Fruit fly (Drosophila melanogaster) whole organism, prepupa: Measurements from ENCODE around the gene CG15169.

Experiments
- Blimp-1 ChIP-seq: fragments of 200-800 bp; sonication (Bioruptor generic); optimal IDR thresholded peaks from 3 replicates; lab custom pipeline; 2017; ENCODE audit warnings: missing biosample characterization, missing genetic modification characterization, mild to moderate bottlenecking, moderate library complexity, missing genetic modification reagents
- CG10631 ChIP-seq: fragments of 200-800 bp; sonication (Bioruptor generic); optimal IDR thresholded peaks from 2 replicates; lab custom pipeline; 2016; ENCODE audit warnings: missing biosample characterization, missing genetic modification characterization
- CG10669 ChIP-seq: fragments of 200-800 bp; sonication (Bioruptor generic); optimal IDR thresholded peaks from 3 replicates; lab custom pipeline; 2018; ENCODE audit warnings: missing biosample characterization, mild to moderate bottlenecking, missing genetic modification characterization, moderate library complexity
- CG11294 ChIP-seq: fragments of 200-800 bp; sonication (Bioruptor generic); IDR thresholded peaks from 2 replicates; pipeline ENCODE4 v1.3.6; 2022; ENCODE audit warnings: missing biosample characterization, missing genetic modification characterization
- CG11762 ChIP-seq: fragments of 200-800 bp; sonication (Bioruptor generic); optimal IDR thresholded peaks from 3 replicates; lab custom pipeline; 2016; ENCODE audit warnings: missing biosample characterization, missing genetic modification characterization; ENCODE audit not compliant: insufficient read depth
- CG11902 ChIP-seq: fragments of 200-800 bp; sonication (Bioruptor generic); optimal IDR thresholded peaks from 3 replicates; lab custom pipeline; 2016; ENCODE audit warnings: missing biosample characterization, missing genetic modification characterization
- CG15336 ChIP-seq: fragments of 200-800 bp; sonication (Bioruptor generic); IDR thresholded peaks from 2 replicates; pipeline ENCODE4 v1.3.6; 2022; ENCODE audit warnings: missing biosample characterization, missing genetic modification characterization
- CG16779 ChIP-seq: fragments of 200-800 bp; sonication (Bioruptor generic); optimal IDR thresholded peaks from 3 replicates; lab custom pipeline; 2017; ENCODE audit warnings: missing biosample characterization, mild to moderate bottlenecking, missing genetic modification characterization
- CG3032 ChIP-seq: fragments of 200-800 bp; optimal IDR thresholded peaks from 2 replicates; lab custom pipeline; 2019; ENCODE audit warnings: missing biosample characterization, mild to moderate bottlenecking, missing genetic modification characterization, moderate library complexity
- CG34406 ChIP-seq: fragments of 200-800 bp; sonication (Bioruptor generic); optimal IDR thresholded peaks from 3 replicates; lab custom pipeline; 2016; ENCODE audit warnings: missing biosample characterization, missing genetic modification characterization
- CG6163 ChIP-seq: fragments of 200-800 bp; sonication (Bioruptor generic); IDR thresholded peaks from 3 replicates; pipeline ENCODE4 v1.3.6; 2022; ENCODE audit warnings: missing biosample characterization, missing genetic modification characterization
- CG6276 ChIP-seq: fragments of 200-800 bp; sonication (Bioruptor generic); optimal IDR thresholded peaks from 2 replicates; lab custom pipeline; 2017; ENCODE audit warnings: missing biosample characterization, mild to moderate bottlenecking, missing genetic modification characterization
- CG6792 ChIP-seq: fragments of 200-800 bp; sonication (Bioruptor generic); optimal IDR thresholded peaks from 3 replicates; lab custom pipeline; 2016; ENCODE audit warnings: missing biosample characterization, missing genetic modification characterization
- CG8319 ChIP-seq: fragments of 200-800 bp; sonication (Bioruptor generic); optimal IDR thresholded peaks from 3 replicates; lab custom pipeline; 2016; ENCODE audit warnings: missing biosample characterization, missing genetic modification characterization
- CG9139 ChIP-seq: fragments of 200-800 bp; sonication (Bioruptor generic); optimal IDR thresholded peaks from 3 replicates; lab custom pipeline; 2017; ENCODE audit warnings: missing biosample characterization, mild to moderate bottlenecking, missing genetic modification characterization
- Eip75B ChIP-seq: fragments of 200-800 bp; sonication (Bioruptor generic); optimal IDR thresholded peaks from 3 replicates; lab custom pipeline; 2016; ENCODE audit warnings: missing biosample characterization, missing genetic modification characterization
- Eip78C ChIP-seq: fragments of 200-800 bp; sonication (Bioruptor generic); peaks from one replicate; lab custom pipeline; 2016; ENCODE audit warnings: missing biosample characterization, missing genetic modification characterization
- Eip93F ChIP-seq: fragments of 200-800 bp; sonication (Bioruptor generic); optimal IDR thresholded peaks from 2 replicates; lab custom pipeline; 2016; ENCODE audit warnings: missing biosample characterization, mild to moderate bottlenecking, missing genetic modification characterization
- Ets21C ChIP-seq: fragments of 200-800 bp; sonication (Bioruptor generic); optimal IDR thresholded peaks from 3 replicates; lab custom pipeline; 2016; ENCODE audit warnings: missing biosample characterization, missing genetic modification characterization
- Ets96B ChIP-seq: fragments of 200-800 bp; optimal IDR thresholded peaks from 2 replicates; lab custom pipeline; 2019; ENCODE audit warnings: missing biosample characterization, mild to moderate bottlenecking, missing genetic modification characterization, moderate library complexity
- Hr38 ChIP-seq: sonication (Bioruptor generic); optimal IDR thresholded peaks from 2 replicates; lab custom pipeline; 2016; ENCODE audit warnings: missing biosample characterization, missing genetic modification characterization
- Hr4 ChIP-seq: fragments of 200-800 bp; sonication (Bioruptor generic); optimal IDR thresholded peaks from 3 replicates; lab custom pipeline; 2016; ENCODE audit warnings: missing biosample characterization, missing genetic modification characterization
- Lpt ChIP-seq: fragments of 200-800 bp; sonication (Bioruptor generic); optimal IDR thresholded peaks from 3 replicates; lab custom pipeline; 2016; ENCODE audit warnings: missing biosample characterization, missing genetic modification characterization
- Met ChIP-seq: fragments of 200-800 bp; sonication (Bioruptor generic); optimal IDR thresholded peaks from 3 replicates; lab custom pipeline; 2016; ENCODE audit warnings: missing biosample characterization, missing genetic modification characterization
- OdsH ChIP-seq: fragments of 200-800 bp; sonication (Bioruptor generic); optimal IDR thresholded peaks from 3 replicates; lab custom pipeline; 2016; ENCODE audit warnings: missing biosample characterization, missing genetic modification characterization
- Sox14 ChIP-seq: fragments of 200-800 bp; sonication (Bioruptor generic); optimal IDR thresholded peaks from 3 replicates; lab custom pipeline; 2016; ENCODE audit warnings: missing biosample characterization, missing genetic modification characterization
- Sox15 ChIP-seq: fragments of 200-800 bp; sonication (Bioruptor generic); optimal IDR thresholded peaks from 3 replicates; lab custom pipeline; 2016; ENCODE audit warnings: missing biosample characterization, missing genetic modification characterization
- achi ChIP-seq: fragments of 200-800 bp; sonication (Bioruptor generic); optimal IDR thresholded peaks from 3 replicates; lab custom pipeline; 2016; ENCODE audit warnings: missing biosample characterization, missing genetic modification characterization
- acj6 ChIP-seq: fragments of 200-800 bp; sonication (Bioruptor generic); optimal IDR thresholded peaks from 3 replicates; lab custom pipeline; 2016; ENCODE audit warnings: missing biosample characterization, missing genetic modification characterization
- dac ChIP-seq: fragments of 200-800 bp; sonication (Bioruptor generic); optimal IDR thresholded peaks from 2 replicates; lab custom pipeline; 2017; ENCODE audit warnings: missing biosample characterization, mild to moderate bottlenecking, missing genetic modification characterization
- dsx ChIP-seq: fragments of 200-800 bp; optimal IDR thresholded peaks from 3 replicates; lab custom pipeline; 2019; ENCODE audit warnings: missing biosample characterization, mild to moderate bottlenecking, missing genetic modification characterization, moderate library complexity; ENCODE audit not compliant: poor library complexity, severe bottlenecking
- esn ChIP-seq: fragments of 200-800 bp; sonication (Bioruptor generic); optimal IDR thresholded peaks from 2 replicates; lab custom pipeline; 2016; ENCODE audit warnings: missing biosample characterization, mild to moderate bottlenecking, missing genetic modification characterization, moderate library complexity
- fd59A ChIP-seq: fragments of 200-800 bp; sonication (Bioruptor generic); optimal IDR thresholded peaks from 2 replicates; lab custom pipeline; 2017; ENCODE audit warnings: missing biosample characterization, mild to moderate bottlenecking, missing genetic modification characterization, missing genetic modification reagents
- lz ChIP-seq: fragments of 200-800 bp; sonication (Bioruptor generic); optimal IDR thresholded peaks from 3 replicates; lab custom pipeline; 2016; ENCODE audit warnings: missing biosample characterization, missing genetic modification characterization
- salr ChIP-seq, 2 experiments: fragments of 200-800 bp; sonication (Bioruptor generic); optimal IDR thresholded peaks; 3 replicates each; lab custom pipeline; 2016 to 2018; ENCODE audit warnings: missing biosample characterization in 2 of 2, missing genetic modification characterization in 2 of 2, mild to moderate bottlenecking in 1 of 2
- ss ChIP-seq, 2 experiments: fragments of 200-800 bp; sonication (Bioruptor generic); optimal IDR thresholded peaks; 2 replicates in 1 of 2; 3 replicates in 1 of 2; lab custom pipeline; 2017 to 2018; ENCODE audit warnings: mild to moderate bottlenecking in 2 of 2, missing biosample characterization in 2 of 2, missing genetic modification characterization in 2 of 2, moderate library complexity in 1 of 2
- svp ChIP-seq: fragments of 200-800 bp; sonication (Bioruptor generic); peaks from one replicate; lab custom pipeline; 2016; ENCODE audit warnings: missing biosample characterization, missing genetic modification characterization

Gene CG15169

dm6 chr2L:19026491-19027197 is 35.8 kb downstream of the CG15169 start (continued):
- TF ChIP-seq CG10669 (GFP tag; lab: Kevin White, UChicago) (peak; percentile 76), CG6276 (peak; percentile 24), OdsH (GFP tag; lab: Kevin White, UChicago) (peak; percentile 35), CG15336 (GFP tag; lab: Robert Waterston, UW) (no peak), CG11294 (GFP tag; lab: Robert Waterston, UW) (no peak), fd59A (GFP tag; lab: Kevin White, UChicago) (peak; percentile 66), Lpt (GFP tag; lab: Kevin White, UChicago) (no peak), CG10631 (peak; percentile 44), svp (GFP tag; lab: Kevin White, UChicago) (peak; percentile 69), Blimp-1 (GFP tag; lab: Kevin White, UChicago) (no peak), achi (peak; percentile 27), Hr38 (GFP tag; lab: Kevin White, UChicago) (no peak), CG34406 (GFP tag; lab: Kevin White, UChicago) (peak; percentile 47), ss (GFP tag; optimal IDR thresholded peaks at IDR 0.05; lab: Kevin White, UChicago) (peak; percentile 20 to 74), CG11762 (peak; percentile 6), dsx (GFP tag; lab: Kevin White, UChicago) (peak; percentile 71), acj6 (GFP tag; lab: Kevin White, UChicago) (peak; percentile 34), dac (GFP tag; lab: Kevin White, UChicago) (no peak), Sox15 (peak; percentile 33), Ets96B (peak; percentile 73), Met (GFP tag; lab: Kevin White, UChicago) (peak; percentile 45), CG16779 (tag; lab: Kevin White, UChicago) (peak; percentile 13), Eip93F (no peak), Sox14 (GFP tag; lab: Kevin White, UChicago) (peak; percentile 57), CG11902 (GFP tag; lab: Kevin White, UChicago) (peak; percentile 5), CG6792 (GFP tag; lab: Kevin White, UChicago) (peak; percentile 41), lz (GFP tag; lab: Kevin White, UChicago) (peak; percentile 29), Eip78C (peak; percentile 86), Ets21C (GFP tag; lab: Kevin White, UChicago) (peak; percentile 29), CG3032 (tag; lab: Kevin White, UChicago) (peak; percentile 70), Hr4 (GFP tag; lab: Kevin White, UChicago) (peak; percentile 21), Eip75B (peak; percentile 42), CG8319 (GFP tag; lab: Kevin White, UChicago) (no peak), esn (GFP tag; lab: Kevin White, UChicago) (peak; percentile 48)

- TF ChIP-seq CG11762 (no peak), Ets21C (GFP tag; lab: Kevin White, UChicago) (no peak), CG16779 (tag; lab: Kevin White, UChicago) (no peak), salr (GFP tag; optimal IDR thresholded peaks at IDR 0.05; lab: Kevin White, UChicago) (no peak), CG9139 (GFP tag; lab: Kevin White, UChicago) (no peak), CG6163 (GFP tag; lab: Robert Waterston, UW) (no peak), Blimp-1 (GFP tag; lab: Kevin White, UChicago) (no peak), achi (no peak)
Observed at dm6 chr2L:19027246-19027886, 36.5 kb downstream of the CG15169 start, which contains the start of gene Sidpn. Gene Sidpn (plus strand): TSS chr2L:19027710.
